Worm (Caenorhabditis elegans) whole organism, late embryonic: Measurements from ENCODE around the gene sup-18.

Experiments
- C38D4.7 ChIP-seq: fragments of 200-800 bp; sonication (Bioruptor generic); optimal IDR thresholded peaks from 2 replicates; lab custom pipeline; 2018; ENCODE audit warnings: mild to moderate bottlenecking, missing genetic modification characterization, moderate library complexity, missing compliant biosample characterization
- ama-1 ChIP-seq: fragments of 150-350 bp; optimal IDR thresholded peaks from 2 replicates; lab custom pipeline; 2014
- syd-9 ChIP-seq: sonication (generic microtip); optimal IDR thresholded peaks from 2 replicates; lab custom pipeline; 2016; ENCODE audit warnings: mild to moderate bottlenecking, missing genetic modification characterization, moderate library complexity, missing compliant biosample characterization
- ttx-3 ChIP-seq: sonication (generic microtip); optimal IDR thresholded peaks from 2 replicates; lab custom pipeline; 2016; ENCODE audit warnings: missing genetic modification reagents, missing genetic modification characterization, missing compliant biosample characterization

DNA sequence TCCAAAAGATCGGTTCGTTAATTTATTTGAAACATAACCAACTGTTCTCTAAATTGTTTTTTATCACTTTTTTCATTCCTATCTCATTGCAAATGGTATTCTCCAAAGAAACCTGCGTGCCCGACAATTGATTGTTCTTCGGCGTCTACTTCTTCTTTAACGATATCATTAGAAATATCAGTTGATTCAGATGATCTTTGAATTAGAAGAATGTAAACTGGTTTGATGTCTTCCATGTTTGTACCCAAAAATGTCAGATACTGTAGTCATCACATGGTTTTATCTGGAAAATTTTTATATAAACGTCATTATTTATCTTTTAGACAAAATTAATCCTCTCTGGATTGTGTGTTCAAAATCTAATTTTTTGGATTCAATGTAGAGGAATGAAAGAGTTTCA is 19.0 kb upstream of the sup-18 start:
- TF ChIP-seq C38D4.7 (GFP tag; lab: Kevin White, UChicago) (no peak), ttx-3 (tag; lab: Kevin White, UChicago) (no peak), ama-1 (lab: Kevin White, UChicago) (no peak), syd-9 (tag; lab: Kevin White, UChicago) (no peak)
